Fruit fly (Drosophila melanogaster): ENCODE measurements around the gene Had1.

The Had1 gene

DNA sequence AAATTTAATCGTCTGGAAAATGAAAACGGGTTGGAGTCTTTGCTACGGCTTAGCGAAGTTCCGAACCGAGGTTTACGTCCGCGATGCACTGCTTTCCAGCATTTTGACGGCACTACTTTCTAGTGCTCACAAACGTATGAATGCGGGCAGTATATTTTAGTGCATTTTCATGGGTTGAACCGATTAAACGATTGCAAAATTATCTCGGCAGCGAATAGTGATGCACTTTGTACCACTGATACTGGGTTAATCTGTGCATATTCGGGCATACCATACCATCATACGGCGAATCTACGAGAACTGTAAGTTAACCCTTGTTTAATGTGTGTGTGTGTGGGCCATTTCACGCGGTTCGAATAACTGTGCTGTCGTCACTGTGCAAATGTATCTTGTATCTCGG, 37.7 kb downstream of the Had1 start, which contains the start of gene Mfe2 (continued):
- TF ChIP-seq lola (GFP tag; optimal IDR thresholded peaks at IDR 0.05) (no peak), chm (GFP tag; IDR thresholded peaks at IDR 0.05) (no peak), CG14050 (GFP tag; IDR thresholded peaks at IDR 0.05) (no peak), zf30C (GFP tag; optimal IDR thresholded peaks at IDR 0.05) (no peak), Dip2 (GFP tag; IDR thresholded peaks at IDR 0.05) (no peak), Hr3 (GFP tag; optimal IDR thresholded peaks at IDR 0.05) (peak; percentile 47), nau (GFP tag; optimal IDR thresholded peaks at IDR 0.05) (peak; percentile 2), CG11398 (GFP tag; optimal IDR thresholded peaks at IDR 0.05) (peak; percentile 20), CG11085 (GFP tag; IDR thresholded peaks at IDR 0.05) (0 out of 2 replicates have a peak, but pooled peaks have one; percentile 32), CG18262 (tag; optimal IDR thresholded peaks at IDR 0.05) (no peak), CG3726 (GFP tag; IDR thresholded peaks at IDR 0.05) (no peak), CG31441 (GFP tag; IDR thresholded peaks at IDR 0.05) (no peak), CG15269 (tag; optimal IDR thresholded peaks at IDR 0.05) (no peak), ase (GFP tag; IDR thresholded peaks at IDR 0.05) (no peak), CG30020 (tag; optimal IDR thresholded peaks at IDR 0.05) (peak; percentile 48), eyg (GFP tag; optimal IDR thresholded peaks at IDR 0.05) (no peak), CG14014 (GFP tag; IDR thresholded peaks at IDR 0.05) (0 out of 2 replicates have a peak, but pooled peaks have one; percentile 30), CG13287 (GFP tag; IDR thresholded peaks at IDR 0.05; ENCODE audit: partially characterized antibody) (peak; percentile 48; the same call in 1 of the 2 replicates), CG15011 (GFP tag; optimal IDR thresholded peaks at IDR 0.05) (no peak), nerfin-1 (tag; optimal IDR thresholded peaks at IDR 0.05) (peak; percentile 84), HmgD (GFP tag; optimal IDR thresholded peaks at IDR 0.05) (peak; percentile 75), Chrac-16 (GFP tag; optimal IDR thresholded peaks at IDR 0.05) (no peak), Jarid2 (GFP tag; optimal IDR thresholded peaks at IDR 0.05) (peak; percentile 24), CG9797 (GFP tag; optimal IDR thresholded peaks at IDR 0.05) (peak; percentile 85), CG8478 (optimal IDR thresholded peaks at IDR 0.05) (peak; percentile 80), NC2α (GFP tag; optimal IDR thresholded peaks at IDR 0.05) (peak; percentile 1), lov (optimal IDR thresholded peaks at IDR 0.05) (no peak), lov (GFP tag; IDR thresholded peaks at IDR 0.05) (0 out of 3 replicates have a peak, but pooled peaks have one; percentile 11), CG18476 (GFP tag; optimal IDR thresholded peaks at IDR 0.05) (no peak), al (GFP tag; IDR thresholded peaks at IDR 0.05) (peak; percentile 12; the same call in 1 of the 2 replicates), hb (GFP tag; IDR thresholded peaks at IDR 0.05; ENCODE audit: partially characterized antibody) (no peak), CG17328 (GFP tag; IDR thresholded peaks at IDR 0.05) (no peak), bsh (GFP tag; optimal IDR thresholded peaks at IDR 0.05) (peak; percentile 20 to 60), Nf-YA (GFP tag; IDR thresholded peaks at IDR 0.05) (no peak), CG33557 (GFP tag; optimal IDR thresholded peaks at IDR 0.05) (no peak), sens (GFP tag) (peak; percentile 91), CG4707 (GFP tag; optimal IDR thresholded peaks at IDR 0.05) (no peak), BtbVII (GFP tag; optimal IDR thresholded peaks at IDR 0.05) (no peak), CG1647 (GFP tag; optimal IDR thresholded peaks at IDR 0.05) (peak; percentile 44), CG17829 (tag; optimal IDR thresholded peaks at IDR 0.05) (peak; percentile 70), CG13296 (GFP tag; optimal IDR thresholded peaks at IDR 0.05) (peak; percentile 44), Bdp1 (GFP tag; optimal IDR thresholded peaks at IDR 0.05) (no peak), caup (GFP tag; optimal IDR thresholded peaks at IDR 0.05; ENCODE audit: severe bottlenecking) (peak; percentile 65), CG13775 (GFP tag; optimal IDR thresholded peaks at IDR 0.05) (no peak), HLHmδ (GFP tag; optimal IDR thresholded peaks at IDR 0.05) (no peak), vvl (GFP tag; IDR thresholded peaks at IDR 0.05) (peak; percentile 89), CG9876 (GFP tag; optimal IDR thresholded peaks at IDR 0.05) (peak; percentile 47), Deaf1 (tag; optimal IDR thresholded peaks at IDR 0.05) (peak; percentile 36), kah (GFP tag; optimal IDR thresholded peaks at IDR 0.05) (peak; percentile 13), CG11560 (tag; IDR thresholded peaks at IDR 0.05) (peak; percentile 70; the same call in 2 of the 3 replicates), CG2889 (GFP tag; IDR thresholded peaks at IDR 0.05) (no peak), crol (GFP tag; IDR thresholded peaks at IDR 0.05) (no peak)

Data from whole organism, embryonic.